Worm (Caenorhabditis elegans): Measurements from ENCODE around the gene zipt-2.2.
A peak's percentile ranks its signal among the peaks of the same experiment; 100 is the strongest.

zipt-2.2 gene

DNA sequence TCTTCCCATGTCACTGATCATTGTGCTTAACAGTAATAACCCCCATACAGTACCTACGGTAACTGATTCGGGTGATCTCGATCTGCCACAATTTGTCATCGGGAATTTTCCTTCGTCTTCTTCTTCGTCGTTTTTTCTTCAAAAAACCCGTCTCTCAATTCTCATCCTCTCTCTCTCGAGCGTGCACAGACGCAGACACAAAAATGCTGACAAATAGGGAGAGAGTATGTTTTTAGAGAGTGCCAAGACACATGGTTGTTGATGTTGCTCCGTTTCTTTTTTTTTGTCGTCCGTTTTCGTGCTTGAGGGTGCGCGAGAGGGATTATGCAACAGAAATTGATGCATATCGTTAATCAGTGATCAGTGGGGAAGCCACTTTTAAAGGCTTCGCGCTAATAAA, 19.8 kb downstream of the zipt-2.2 start (continued):
- peak; percentile 34 for TF ChIP-seq nhr-19 (GFP tag; conservative IDR thresholded peaks at IDR 0.05)
- TF ChIP-seq lin-14 (GFP tag; optimal IDR thresholded peaks at IDR 0.05), result peak; percentile 88
- no peak for TF ChIP-seq C04F5.9 (tag; optimal IDR thresholded peaks at IDR 0.05)
- TF ChIP-seq zip-4 (GFP tag; optimal IDR thresholded peaks at IDR 0.05), result no peak
- TF ChIP-seq sox-4 (tag; optimal IDR thresholded peaks at IDR 0.05), result no peak
- TF ChIP-seq nhr-85 (tag), result no peak
- peak; percentile 32 for TF ChIP-seq tbx-2 (tag; optimal IDR thresholded peaks at IDR 0.05)
- no peak for TF ChIP-seq vab-15 (tag; optimal IDR thresholded peaks at IDR 0.05)
- no peak for TF ChIP-seq efl-3 (GFP tag; optimal IDR thresholded peaks at IDR 0.05)
- no peak for TF ChIP-seq zag-1 (tag; optimal IDR thresholded peaks at IDR 0.05)
- peak; percentile 11 for TF ChIP-seq jun-1 (tag; optimal IDR thresholded peaks at IDR 0.05)
- TF ChIP-seq nhr-20 (tag; optimal IDR thresholded peaks at IDR 0.05), result peak; percentile 72
- TF ChIP-seq ceh-8 (GFP tag; optimal IDR thresholded peaks at IDR 0.05), result no peak
- TF ChIP-seq F16B12.6 (tag; optimal IDR thresholded peaks at IDR 0.05), result peak; percentile 39
- no peak for TF ChIP-seq hlh-17 (GFP tag; optimal IDR thresholded peaks at IDR 0.05; ENCODE audit: borderline replicate concordance)
- no peak for TF ChIP-seq nhr-84 (tag; optimal IDR thresholded peaks at IDR 0.05)
- no peak for TF ChIP-seq ztf-11 (tag; optimal IDR thresholded peaks at IDR 0.05)
- TF ChIP-seq aly-2 (tag; optimal IDR thresholded peaks at IDR 0.05), result no peak
- peak; percentile 49 to 68 for TF ChIP-seq lin-35 (GFP tag; optimal IDR thresholded peaks at IDR 0.05)
- TF ChIP-seq egl-13 (tag; optimal IDR thresholded peaks at IDR 0.05), result no peak
- TF ChIP-seq lin-39 (tag; optimal IDR thresholded peaks at IDR 0.05), result no peak
- peak; percentile 63 for TF ChIP-seq ama-1 (optimal IDR thresholded peaks at IDR 0.05)
- no peak for TF ChIP-seq ceh-88 (GFP tag; IDR thresholded peaks at IDR 0.05)
- no peak for TF ChIP-seq mab-9 (GFP tag; IDR thresholded peaks at IDR 0.05)
- TF ChIP-seq fkh-10 (GFP tag; optimal IDR thresholded peaks at IDR 0.05), result peak; percentile 52
- TF ChIP-seq snpc-4 (tag; optimal IDR thresholded peaks at IDR 0.05), result no peak
- TF ChIP-seq unc-130 (tag; optimal IDR thresholded peaks at IDR 0.05), result no peak
- no peak for TF ChIP-seq elt-2 (tag; optimal IDR thresholded peaks at IDR 0.05)
- TF ChIP-seq pqm-1 (tag; optimal IDR thresholded peaks at IDR 0.05), result no peak
- TF ChIP-seq unc-30 (tag; optimal IDR thresholded peaks at IDR 0.05), result no peak
- TF ChIP-seq irx-1 (tag; optimal IDR thresholded peaks at IDR 0.05), result no peak
- peak; percentile 15 for TF ChIP-seq fos-1 (tag; optimal IDR thresholded peaks at IDR 0.05)

DNA sequence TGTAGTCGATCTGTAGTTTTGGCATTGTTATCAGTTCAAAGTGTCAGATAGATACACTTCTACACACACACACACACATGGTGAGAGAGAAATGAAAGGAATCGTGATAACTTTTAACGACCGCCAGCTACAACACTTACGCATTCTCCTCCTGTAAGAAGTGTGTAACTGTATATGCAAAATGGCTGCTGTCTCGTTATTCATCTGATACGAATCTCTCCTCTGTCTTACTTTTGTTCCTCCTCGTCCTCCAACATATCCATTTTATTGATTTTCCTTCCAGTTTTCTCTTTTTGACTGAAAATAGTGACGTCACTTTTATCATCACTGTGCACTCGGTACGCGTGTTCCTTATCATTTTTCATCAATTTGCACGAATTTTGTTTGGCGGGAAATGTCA, 22.4 kb downstream of the zipt-2.2 start:
- TF ChIP-seq zag-1 (tag; optimal IDR thresholded peaks at IDR 0.05) (no peak), lin-35 (GFP tag; optimal IDR thresholded peaks at IDR 0.05) (peak in 1 of 2 experiments; percentile 12), nhr-71 (tag; optimal IDR thresholded peaks at IDR 0.05) (peak; percentile 10), hpl-2 (GFP tag; optimal IDR thresholded peaks at IDR 0.05) (no peak), nhr-20 (tag; optimal IDR thresholded peaks at IDR 0.05) (peak; percentile 11), elt-2 (tag; optimal IDR thresholded peaks at IDR 0.05) (peak; percentile 68)

DNA sequence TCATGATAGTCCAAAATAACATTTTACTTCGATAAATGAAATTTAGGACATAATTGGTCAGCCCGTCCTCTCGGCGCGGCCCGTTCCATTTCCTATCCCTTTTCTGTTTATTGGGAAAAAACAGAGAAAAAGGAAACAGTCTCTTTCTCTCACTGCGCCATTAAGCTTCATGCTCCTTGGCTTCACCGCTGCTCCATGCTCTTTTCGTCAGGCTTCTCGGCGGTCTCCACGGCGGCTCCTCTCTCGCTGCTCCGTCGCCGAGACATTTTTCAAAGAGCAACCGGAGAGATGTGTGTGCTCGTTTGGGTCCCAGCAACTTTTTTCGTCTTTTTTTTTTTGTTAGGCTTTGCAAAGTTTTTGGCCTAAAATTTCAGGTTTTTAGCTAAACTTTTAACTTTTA, 24.3 kb downstream of the zipt-2.2 start:
- TF ChIP-seq mab-9 (GFP tag; IDR thresholded peaks at IDR 0.05) (no peak), lin-14 (GFP tag; optimal IDR thresholded peaks at IDR 0.05) (peak; percentile 60), lir-3 (tag; optimal IDR thresholded peaks at IDR 0.05; ENCODE audit: poor library complexity) (no peak), nhr-90 (tag; optimal IDR thresholded peaks at IDR 0.05; ENCODE audit: poor library complexity) (no peak), fkh-8 (tag; optimal IDR thresholded peaks at IDR 0.05) (peak; percentile 25), jun-1 (tag; optimal IDR thresholded peaks at IDR 0.05) (no peak), unc-86 (tag; optimal IDR thresholded peaks at IDR 0.05) (no peak), nhr-71 (tag; optimal IDR thresholded peaks at IDR 0.05) (peak; percentile 4), fkh-10 (GFP tag; optimal IDR thresholded peaks at IDR 0.05) (no peak), ceh-82 (tag; optimal IDR thresholded peaks at IDR 0.05) (peak in 1 of 3 experiments; percentile 7), skn-1 (tag; optimal IDR thresholded peaks at IDR 0.05) (peak; percentile 13), nhr-85 (tag) (no peak), alr-1 (tag; optimal IDR thresholded peaks at IDR 0.05; ENCODE audit: borderline replicate concordance) (no peak), dsc-1 (tag; optimal IDR thresholded peaks at IDR 0.05) (no peak), ztf-4 (tag; optimal IDR thresholded peaks at IDR 0.05) (no peak), efl-3 (GFP tag; optimal IDR thresholded peaks at IDR 0.05) (no peak), swsn-7 (tag; optimal IDR thresholded peaks at IDR 0.05) (no peak)
